Worm (Caenorhabditis elegans) whole organism, mixed stage, embryonic: ENCODE data around the gene fbxa-52.

ENCODE experiments used
- bed-3 ChIP-seq: fragments of 200-800 bp; sonication (Bioruptor generic); optimal IDR thresholded peaks from 3 replicates; lab custom pipeline; 2018; ENCODE audit warnings: mild to moderate bottlenecking, missing genetic modification characterization, moderate library complexity, missing compliant biosample characterization
- ces-1 ChIP-seq: fragments of 150-350 bp; optimal IDR thresholded peaks from 2 replicates; lab custom pipeline; 2014; ENCODE audit warnings: missing biosample characterization, missing genetic modification reagents, missing genetic modification characterization
- elt-1 ChIP-seq: sonication (generic microtip); optimal IDR thresholded peaks from 2 replicates; lab custom pipeline; 2017; ENCODE audit warnings: missing genetic modification characterization, mild to moderate bottlenecking, missing compliant biosample characterization, antibody characterized with exemption, moderate library complexity, borderline replicate concordance; ENCODE audit not compliant: insufficient read depth
- lsy-2 ChIP-seq: fragments of 150-350 bp; optimal IDR thresholded peaks from 2 replicates; lab custom pipeline; 2014; ENCODE audit warnings: missing biosample characterization, missing genetic modification characterization
- mab-5 ChIP-seq: fragments of 150-350 bp; optimal IDR thresholded peaks from 2 replicates; lab custom pipeline; 2014; ENCODE audit warnings: missing biosample characterization, missing genetic modification characterization
- mep-1 ChIP-seq: fragments of 150-350 bp; optimal IDR thresholded peaks from 2 replicates; lab custom pipeline; 2017; ENCODE audit warnings: missing biosample characterization, missing genetic modification reagents, missing genetic modification characterization, inconsistent platforms
- nhr-12 ChIP-seq: fragments of 150-350 bp; optimal IDR thresholded peaks from 2 replicates; lab custom pipeline; 2014; ENCODE audit warnings: missing biosample characterization, missing genetic modification characterization
- nhr-237 ChIP-seq: fragments of 150-350 bp; optimal IDR thresholded peaks from 2 replicates; lab custom pipeline; 2014; ENCODE audit warnings: missing biosample characterization, missing genetic modification characterization
- nhr-28 ChIP-seq: fragments of 150-350 bp; optimal IDR thresholded peaks from 2 replicates; lab custom pipeline; 2014; ENCODE audit warnings: missing biosample characterization, missing genetic modification characterization
- pha-4 ChIP-seq: fragments of 150-350 bp; optimal IDR thresholded peaks from 2 replicates; lab custom pipeline; 2018; ENCODE audit warnings: missing biosample characterization, missing genetic modification reagents, missing genetic modification characterization
- snpc-4 ChIP-seq: fragments of 150-350 bp; optimal IDR thresholded peaks from 2 replicates; lab custom pipeline; 2014; ENCODE audit warnings: missing biosample characterization, missing genetic modification characterization
- unc-120 ChIP-seq: sonication (generic microtip); optimal IDR thresholded peaks from 2 replicates; lab custom pipeline; 2017; ENCODE audit warnings: missing genetic modification characterization, missing compliant biosample characterization; ENCODE audit not compliant: poor library complexity, severe bottlenecking
- unc-39 ChIP-seq: fragments of 150-350 bp; optimal IDR thresholded peaks from 2 replicates; lab custom pipeline; 2014; ENCODE audit warnings: missing biosample characterization, missing genetic modification characterization
- unc-62 ChIP-seq: fragments of 150-350 bp; optimal IDR thresholded peaks from 2 replicates; lab custom pipeline; 2014; ENCODE audit warnings: missing biosample characterization, missing genetic modification reagents, missing genetic modification characterization

DNA sequence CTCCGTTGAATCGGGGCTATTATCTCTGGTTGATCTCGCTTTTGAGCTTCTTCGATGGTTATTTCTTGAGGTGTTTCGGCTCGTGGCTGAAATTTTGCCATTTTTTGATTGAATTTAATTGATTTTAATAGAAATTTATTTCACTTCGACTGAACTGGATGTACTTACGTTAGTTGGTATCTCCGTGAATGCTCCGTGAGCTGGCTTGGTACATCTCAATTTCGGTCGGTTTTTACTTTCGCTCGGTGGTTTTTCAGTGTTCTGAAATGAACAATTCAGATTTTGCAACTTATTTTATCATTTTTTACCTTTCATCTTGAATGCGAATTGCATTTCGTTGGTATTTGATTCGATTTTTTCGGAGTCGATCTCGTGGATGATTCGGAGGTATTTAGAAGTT lies 47.5 kb downstream of the fbxa-52 start, which contains the start of gene R09H3.2:
- no peak for TF ChIP-seq bed-3
- TF ChIP-seq nhr-12 (tag; lab: Kevin White, UChicago) = no peak
- no peak for TF ChIP-seq unc-62 (GFP tag; lab: Kevin White, UChicago)
- no peak for TF ChIP-seq pha-4 (tag; lab: Kevin White, UChicago)
- TF ChIP-seq snpc-4 (tag; lab: Kevin White, UChicago) = no peak
- no peak for TF ChIP-seq unc-39
- no peak for TF ChIP-seq elt-1 (tag; lab: Kevin White, UChicago)
- TF ChIP-seq nhr-237 = no peak
- no peak for TF ChIP-seq ces-1
- no peak for TF ChIP-seq lsy-2 (tag; lab: Kevin White, UChicago)
- no peak for TF ChIP-seq mep-1 (tag; lab: Kevin White, UChicago)
- no peak for TF ChIP-seq nhr-28 (tag; lab: Kevin White, UChicago)
- TF ChIP-seq mab-5 (tag; lab: Kevin White, UChicago) = no peak
- TF ChIP-seq unc-120 (tag; lab: Kevin White, UChicago) = no peak
